Worm (Caenorhabditis elegans) whole organism, L1 larva: ENCODE measurements around the gene cyp-37B1.

Experiments used
- C16A3.4 ChIP-seq: fragments of 150-350 bp; optimal IDR thresholded peaks from 2 replicates; lab custom pipeline; 2014; ENCODE audit warnings: missing biosample characterization, missing genetic modification characterization
- C34B4.2 ChIP-seq: sonication (generic microtip); optimal IDR thresholded peaks from 2 replicates; lab custom pipeline; 2017; ENCODE audit warnings: mild to moderate bottlenecking, missing genetic modification characterization, missing compliant biosample characterization
- aly-2 ChIP-seq: fragments of 150-350 bp; optimal IDR thresholded peaks from 2 replicates; lab custom pipeline; 2014; ENCODE audit warnings: missing biosample characterization, missing genetic modification characterization
- ama-1 ChIP-seq: fragments of 150-350 bp; optimal IDR thresholded peaks from 2 replicates; lab custom pipeline; 2014
- blmp-1 ChIP-seq: fragments of 150-350 bp; optimal IDR thresholded peaks from 2 replicates; lab custom pipeline; 2014; ENCODE audit warnings: missing biosample characterization, missing genetic modification characterization
- ceh-63 ChIP-seq: fragments of 200-800 bp; sonication (Bioruptor generic); optimal IDR thresholded peaks from 2 replicates; lab custom pipeline; 2018; ENCODE audit warnings: mild to moderate bottlenecking, missing genetic modification characterization, missing compliant biosample characterization
- efl-3 ChIP-seq: fragments of 200-800 bp; sonication (Bioruptor generic); optimal IDR thresholded peaks from 2 replicates; lab custom pipeline; 2018; ENCODE audit warnings: mild to moderate bottlenecking, missing genetic modification characterization, missing compliant biosample characterization
- egl-27 ChIP-seq, 2 experiments: fragments of 150-350 bp in 1 of 2; sonication (generic microtip); optimal IDR thresholded peaks; 3 replicates each; lab custom pipeline; 2017 to 2018; ENCODE audit warnings: missing biosample characterization in 2 of 2, missing genetic modification characterization in 2 of 2, missing genetic modification reagents in 2 of 2
- elt-2 ChIP-seq: sonication (generic microtip); optimal IDR thresholded peaks from 2 replicates; lab custom pipeline; 2016; ENCODE audit warnings: missing genetic modification characterization, mild to moderate bottlenecking, inconsistent platforms, missing compliant biosample characterization, missing genetic modification reagents
- ets-5 ChIP-seq: fragments of 200-800 bp; sonication (Bioruptor generic); IDR thresholded peaks from 2 replicates; pipeline ENCODE4 v1.3.6; 2022; ENCODE audit warnings: missing genetic modification characterization, missing compliant biosample characterization
- fkh-10 ChIP-seq: sonication (generic microtip); optimal IDR thresholded peaks from 2 replicates; lab custom pipeline; 2017; ENCODE audit warnings: missing biosample characterization, missing genetic modification reagents, missing genetic modification characterization
- fkh-4 ChIP-seq: sonication (generic microtip); optimal IDR thresholded peaks from 2 replicates; lab custom pipeline; 2016; ENCODE audit warnings: missing compliant biosample characterization, missing genetic modification characterization, borderline replicate concordance
- fos-1 ChIP-seq: fragments of 150-350 bp; optimal IDR thresholded peaks from 2 replicates; lab custom pipeline; 2014; ENCODE audit warnings: missing biosample characterization, missing genetic modification characterization
- grh-1 ChIP-seq: fragments of 200-800 bp; sonication (Bioruptor generic); IDR thresholded peaks from 2 replicates; pipeline ENCODE4 v1.3.6; 2022; ENCODE audit warnings: missing genetic modification reagents, missing genetic modification characterization, missing compliant biosample characterization
- hlh-4 ChIP-seq: sonication (generic microtip); optimal IDR thresholded peaks from 2 replicates; lab custom pipeline; 2016; ENCODE audit warnings: mild to moderate bottlenecking, missing genetic modification characterization, missing compliant biosample characterization
- jun-1 ChIP-seq: fragments of 150-350 bp; optimal IDR thresholded peaks from 2 replicates; lab custom pipeline; 2014; ENCODE audit warnings: missing biosample characterization, missing genetic modification reagents, missing genetic modification characterization
- lin-35 ChIP-seq, 2 experiments: fragments of 150-350 bp; optimal IDR thresholded peaks; 2 replicates each; lab custom pipeline; 2014; ENCODE audit warnings: missing biosample characterization in 2 of 2, missing genetic modification characterization in 2 of 2, missing genetic modification reagents in 2 of 2
- lir-3 ChIP-seq: sonication (generic microtip); optimal IDR thresholded peaks from 2 replicates; lab custom pipeline; 2016; ENCODE audit warnings: mild to moderate bottlenecking, missing genetic modification characterization, moderate library complexity, missing compliant biosample characterization; ENCODE audit not compliant: poor library complexity
- lsy-2 ChIP-seq, 2 experiments: fragments of 150-350 bp; optimal IDR thresholded peaks; 2 replicates each; lab custom pipeline; 2014; ENCODE audit warnings: missing biosample characterization in 2 of 2, missing genetic modification characterization in 2 of 2
- mdl-1 ChIP-seq, 2 experiments: fragments of 150-350 bp; optimal IDR thresholded peaks; 2 replicates each; lab custom pipeline; 2014 to 2017; ENCODE audit warnings: missing biosample characterization in 2 of 2, missing genetic modification characterization in 2 of 2, inconsistent platforms in 1 of 2
- mef-2 ChIP-seq: fragments of 150-350 bp; optimal IDR thresholded peaks from 2 replicates; lab custom pipeline; 2014; ENCODE audit warnings: missing biosample characterization, missing genetic modification characterization
- mep-1 ChIP-seq: fragments of 150-350 bp; optimal IDR thresholded peaks from 2 replicates; lab custom pipeline; 2014; ENCODE audit warnings: missing biosample characterization, missing genetic modification characterization
- nhr-237 ChIP-seq: fragments of 150-350 bp; optimal IDR thresholded peaks from 2 replicates; lab custom pipeline; 2014; ENCODE audit warnings: missing biosample characterization, missing genetic modification characterization
- nhr-71 ChIP-seq: sonication (generic microtip); optimal IDR thresholded peaks from 2 replicates; lab custom pipeline; 2016; ENCODE audit warnings: mild to moderate bottlenecking, missing genetic modification characterization, moderate library complexity, missing compliant biosample characterization
- nhr-76 ChIP-seq: sonication (generic microtip); optimal IDR thresholded peaks from 2 replicates; lab custom pipeline; 2017; ENCODE audit warnings: missing biosample characterization, missing genetic modification characterization
- nhr-77 ChIP-seq: fragments of 150-350 bp; optimal IDR thresholded peaks from 2 replicates; lab custom pipeline; 2014; ENCODE audit warnings: missing biosample characterization, missing genetic modification characterization
- pqm-1 ChIP-seq: sonication (generic microtip); optimal IDR thresholded peaks from 3 replicates; lab custom pipeline; 2017; ENCODE audit warnings: missing biosample characterization, missing genetic modification characterization
- rnt-1 ChIP-seq: sonication (generic microtip); optimal IDR thresholded peaks from 2 replicates; lab custom pipeline; 2016; ENCODE audit warnings: mild to moderate bottlenecking, missing genetic modification characterization, moderate library complexity, missing compliant biosample characterization
- snpc-4 ChIP-seq: fragments of 150-350 bp; optimal IDR thresholded peaks from 2 replicates; lab custom pipeline; 2014; ENCODE audit warnings: missing biosample characterization, missing genetic modification characterization
- sox-4 ChIP-seq: sonication (generic microtip); optimal IDR thresholded peaks from 2 replicates; lab custom pipeline; 2016; ENCODE audit warnings: missing genetic modification characterization, missing compliant biosample characterization
- sup-37 ChIP-seq: fragments of 200-800 bp; sonication (Bioruptor generic); optimal IDR thresholded peaks from 2 replicates; lab custom pipeline; 2018; ENCODE audit warnings: mild to moderate bottlenecking, missing genetic modification characterization, missing compliant biosample characterization
- unc-86 ChIP-seq: sonication (generic microtip); optimal IDR thresholded peaks from 2 replicates; lab custom pipeline; 2016; ENCODE audit warnings: missing genetic modification characterization, missing compliant biosample characterization
- unc-98 ChIP-seq: fragments of 200-800 bp; sonication (Bioruptor generic); IDR thresholded peaks from 2 replicates; pipeline ENCODE4 v1.3.6; 2022; ENCODE audit warnings: missing genetic modification characterization, missing compliant biosample characterization
- vab-15 ChIP-seq: sonication (generic microtip); optimal IDR thresholded peaks from 2 replicates; lab custom pipeline; 2017; ENCODE audit warnings: missing genotype, mild to moderate bottlenecking, missing genetic modification characterization, missing compliant biosample characterization
- xbp-1 ChIP-seq: sonication (generic microtip); optimal IDR thresholded peaks from 2 replicates; lab custom pipeline; 2016; ENCODE audit warnings: missing genetic modification characterization, missing compliant biosample characterization

Gene cyp-37B1

DNA sequence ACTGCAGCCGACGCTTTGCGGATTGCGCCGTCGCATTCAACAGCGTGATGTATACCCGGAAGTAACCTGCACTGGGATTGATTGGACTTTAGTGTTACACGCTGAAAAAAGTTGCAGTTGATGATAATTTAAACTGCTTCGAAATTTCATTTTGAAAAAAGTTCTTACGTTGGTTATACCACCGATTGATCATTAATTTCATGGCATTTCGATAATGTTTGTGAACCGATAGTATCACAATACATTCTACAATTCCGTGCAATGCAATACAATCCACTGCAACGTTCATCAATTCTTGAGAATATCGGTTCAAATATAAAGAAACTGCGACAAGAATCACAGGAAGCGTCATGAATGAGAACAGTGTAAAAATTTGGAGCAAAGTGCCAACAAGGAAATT, 42.8 kb upstream of the cyp-37B1 start, which contains the start of gene F21H7.3:
F21H7.3 (minus strand) TSS at position 101 of the 400 bp plus-strand sequence.
- TF ChIP-seq fkh-4 (tag; lab: Kevin White, UChicago) = no peak
- TF ChIP-seq fkh-10 (GFP tag; lab: Kevin White, UChicago) = no peak

DNA sequence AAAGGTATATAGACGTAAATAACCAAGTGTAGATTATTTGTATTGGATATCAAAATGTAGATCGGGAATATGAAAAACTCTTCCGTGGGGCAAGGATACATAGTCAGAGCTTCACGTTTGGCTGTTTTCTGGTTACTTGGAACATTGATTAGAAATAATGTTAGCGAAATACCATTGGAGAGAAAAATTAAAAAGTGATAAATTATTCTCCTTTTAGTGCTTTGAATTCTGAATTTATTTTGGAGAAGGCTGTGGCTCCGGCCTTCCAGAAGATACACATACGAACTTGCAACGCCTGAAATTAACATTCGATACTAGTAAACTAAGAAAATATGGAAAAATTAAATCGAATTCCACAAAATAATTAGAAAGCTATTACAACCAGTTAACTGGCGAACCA, 42.3 kb upstream of the cyp-37B1 start, which contains the start of gene srh-98:
srh-98 (minus strand) TSS at position 101 of the 400 bp plus-strand sequence.
- TF ChIP-seq lsy-2 (tag; optimal IDR thresholded peaks at IDR 0.05; lab: Kevin White, UChicago) = no peak

DNA sequence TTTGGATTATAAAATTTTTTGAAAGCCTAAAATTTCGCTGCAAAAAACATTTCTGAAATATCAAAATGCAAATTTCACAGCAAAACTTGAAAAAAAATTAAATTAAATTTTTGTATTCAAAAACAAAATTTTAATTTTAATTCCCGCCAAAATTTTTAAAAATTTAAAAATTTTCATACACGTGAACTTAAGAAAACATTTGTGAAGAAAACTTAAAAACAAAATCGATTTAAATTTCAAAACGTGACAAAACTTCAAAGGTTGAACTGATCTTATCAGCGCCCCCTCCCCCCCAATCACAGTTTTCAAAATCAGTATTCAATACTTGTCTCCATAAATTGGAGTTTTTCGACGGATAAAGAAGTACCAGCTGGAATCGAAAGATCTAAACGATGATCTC, 40.7 kb upstream of the cyp-37B1 start, which contains the start of gene F21H7.5:
F21H7.5 (plus strand) TSS at position 301 of the 400 bp plus-strand sequence.
- no peak for TF ChIP-seq nhr-77
- TF ChIP-seq egl-27 (tag; optimal IDR thresholded peaks at IDR 0.05; lab: Kevin White, UChicago) = no peak
- no peak for TF ChIP-seq blmp-1 (tag; lab: Kevin White, UChicago)
- no peak for TF ChIP-seq sup-37 (GFP tag; lab: Kevin White, UChicago)
- no peak for TF ChIP-seq unc-86 (tag; lab: Kevin White, UChicago)

DNA sequence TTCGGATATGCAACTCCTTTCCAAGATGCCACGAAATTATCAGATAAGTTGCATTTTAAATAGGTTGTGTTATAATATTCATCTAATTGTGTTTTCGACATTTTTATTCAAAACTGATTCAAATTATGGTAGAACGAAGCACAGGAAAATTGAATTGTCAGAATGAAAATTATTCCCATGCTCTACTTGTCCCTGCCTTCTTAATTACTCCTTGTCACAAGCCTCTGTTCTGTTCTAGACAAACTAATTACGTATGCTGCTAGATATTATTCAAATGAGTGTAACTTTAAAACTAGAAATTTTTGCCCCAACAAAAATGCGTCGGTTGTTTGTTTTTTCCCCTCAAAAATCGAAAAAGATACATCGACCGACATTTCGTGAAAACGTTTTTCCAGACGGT, 33.8 kb upstream of the cyp-37B1 start, which contains the start of gene srh-104:
srh-104 (minus strand) TSS at position 101 of the 400 bp plus-strand sequence.
- TF ChIP-seq hlh-4 (tag; lab: Kevin White, UChicago) (no peak), grh-1 (GFP tag; lab: Robert Waterston, UW) (no peak), C16A3.4 (tag; lab: Kevin White, UChicago) (no peak), nhr-237 (tag; lab: Kevin White, UChicago) (no peak), pqm-1 (tag; lab: Kevin White, UChicago) (no peak), rnt-1 (no peak), mep-1 (tag; lab: Kevin White, UChicago) (no peak), vab-15 (tag; lab: Kevin White, UChicago) (no peak), lir-3 (tag; lab: Kevin White, UChicago) (no peak), jun-1 (tag; lab: Kevin White, UChicago) (no peak), ceh-63 (GFP tag; lab: Kevin White, UChicago) (no peak), fkh-4 (tag; lab: Kevin White, UChicago) (no peak), unc-98 (GFP tag; lab: Robert Waterston, UW) (no peak), ama-1 (lab: Kevin White, UChicago) (no peak), lin-35 (GFP tag; optimal IDR thresholded peaks at IDR 0.05; lab: Kevin White, UChicago) (no peak)

DNA sequence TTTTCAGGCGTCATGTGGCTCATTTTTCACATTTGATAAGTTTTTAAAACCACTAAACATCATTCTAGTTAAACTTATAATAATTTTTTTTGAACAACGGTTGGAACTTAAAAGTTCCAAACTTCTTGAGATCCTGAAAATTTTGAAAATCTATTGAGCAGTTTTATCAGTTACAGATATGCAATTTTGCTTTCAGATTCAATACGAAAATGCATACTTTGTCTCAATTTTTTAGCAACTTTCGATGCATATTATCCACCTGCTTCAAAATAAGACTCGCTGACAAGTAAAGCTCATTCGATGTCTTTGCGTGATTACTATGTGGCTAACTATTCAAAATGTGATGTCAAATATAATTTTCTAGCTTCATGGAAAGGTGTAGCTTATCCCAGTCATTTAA, 31.3 kb upstream of the cyp-37B1 start, which contains the start of gene srh-95:
srh-95 (plus strand) TSS at position 301 of the 400 bp plus-strand sequence.
- TF ChIP-seq nhr-76 (tag; lab: Kevin White, UChicago) (no peak), efl-3 (GFP tag; lab: Kevin White, UChicago) (no peak), xbp-1 (no peak), ets-5 (GFP tag; lab: Robert Waterston, UW) (no peak), nhr-71 (tag; lab: Kevin White, UChicago) (no peak), mdl-1 (tag; optimal IDR thresholded peaks at IDR 0.05; lab: Kevin White, UChicago) (no peak), elt-2 (no peak), aly-2 (no peak), mef-2 (tag; lab: Kevin White, UChicago) (no peak), C34B4.2 (tag; lab: Kevin White, UChicago) (no peak), snpc-4 (tag; lab: Kevin White, UChicago) (no peak), sox-4 (tag; lab: Kevin White, UChicago) (no peak), fos-1 (tag; lab: Kevin White, UChicago) (no peak)
- TF ChIP-seq, all 84 proteins: peak for 0
